Worm (Caenorhabditis elegans) whole organism, mixed stage, embryonic: ENCODE results near the gene oac-37.

ENCODE experiments used
- cnd-1 ChIP-seq: fragments of 200-800 bp; sonication (Bioruptor generic); optimal IDR thresholded peaks from 2 replicates; lab custom pipeline; 2018; ENCODE audit warnings: mild to moderate bottlenecking, missing genetic modification characterization, missing compliant biosample characterization
- drap-1 ChIP-seq: fragments of 200-800 bp; sonication (Bioruptor generic); optimal IDR thresholded peaks from 3 replicates; lab custom pipeline; 2018; ENCODE audit warnings: mild to moderate bottlenecking, missing genetic modification characterization, missing compliant biosample characterization
- elt-3 ChIP-seq: fragments of 150-350 bp; optimal IDR thresholded peaks from 2 replicates; lab custom pipeline; 2014; ENCODE audit warnings: missing biosample characterization, missing genetic modification characterization
- ham-2 ChIP-seq: fragments of 200-800 bp; sonication (Bioruptor generic); optimal IDR thresholded peaks from 2 replicates; lab custom pipeline; 2018; ENCODE audit warnings: mild to moderate bottlenecking, missing genetic modification characterization, missing compliant biosample characterization
- lin-13 ChIP-seq: fragments of 150-350 bp; optimal IDR thresholded peaks from 2 replicates; lab custom pipeline; 2014; ENCODE audit warnings: missing biosample characterization, missing genetic modification characterization
- lsy-2 ChIP-seq: fragments of 150-350 bp; optimal IDR thresholded peaks from 2 replicates; lab custom pipeline; 2014; ENCODE audit warnings: missing biosample characterization, missing genetic modification characterization
- mep-1 ChIP-seq: fragments of 150-350 bp; optimal IDR thresholded peaks from 2 replicates; lab custom pipeline; 2017; ENCODE audit warnings: missing biosample characterization, missing genetic modification reagents, missing genetic modification characterization, inconsistent platforms
- mls-2 ChIP-seq: sonication (generic microtip); optimal IDR thresholded peaks from 2 replicates; lab custom pipeline; 2016; ENCODE audit warnings: mild to moderate bottlenecking, missing genetic modification characterization, moderate library complexity, missing compliant biosample characterization
- nhr-28 ChIP-seq: fragments of 150-350 bp; optimal IDR thresholded peaks from 2 replicates; lab custom pipeline; 2014; ENCODE audit warnings: missing biosample characterization, missing genetic modification characterization
- tbx-8 ChIP-seq: fragments of 200-800 bp; sonication (Bioruptor generic); optimal IDR thresholded peaks from 2 replicates; lab custom pipeline; 2018; ENCODE audit warnings: mild to moderate bottlenecking, missing genetic modification characterization, moderate library complexity, missing compliant biosample characterization
- unc-39 ChIP-seq: fragments of 150-350 bp; optimal IDR thresholded peaks from 2 replicates; lab custom pipeline; 2014; ENCODE audit warnings: missing biosample characterization, missing genetic modification characterization

DNA sequence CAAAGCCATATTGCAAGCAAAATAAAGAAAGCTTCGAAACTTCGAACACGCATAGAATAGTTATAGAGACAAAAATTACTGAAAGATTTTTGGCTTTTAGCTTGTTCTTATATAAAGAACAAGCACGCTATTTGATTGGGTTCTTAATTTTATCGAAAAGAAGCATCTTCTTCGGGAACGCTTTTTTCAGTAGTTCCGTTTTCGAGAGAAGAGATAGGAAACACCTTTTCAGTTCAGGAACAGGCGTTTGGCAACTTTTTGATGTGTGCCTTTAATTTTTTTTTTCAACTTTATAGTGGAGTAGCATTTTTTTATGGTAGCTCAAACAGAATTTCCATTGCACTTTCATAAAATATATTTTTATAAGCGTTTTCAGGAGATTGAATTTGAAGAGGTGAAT lies 17.1 kb downstream of the oac-37 start, which contains the start of gene R05A10.7:
- no peak for TF ChIP-seq cnd-1
- TF ChIP-seq tbx-8 (GFP tag; lab: Kevin White, UChicago), result no peak
- no peak for TF ChIP-seq mls-2 (tag; lab: Kevin White, UChicago)
- TF ChIP-seq elt-3 (tag; lab: Kevin White, UChicago), result no peak
- no peak for TF ChIP-seq nhr-28
- TF ChIP-seq lsy-2 (tag; lab: Kevin White, UChicago), result no peak
- no peak for TF ChIP-seq mep-1 (tag; lab: Kevin White, UChicago)
- no peak for TF ChIP-seq ham-2 (GFP tag; lab: Kevin White, UChicago)
- no peak for TF ChIP-seq lin-13 (tag; lab: Kevin White, UChicago)
- no peak for TF ChIP-seq unc-39
- TF ChIP-seq drap-1 (GFP tag; lab: Kevin White, UChicago), result no peak
